Worm (Caenorhabditis elegans): Measurements from ENCODE around the gene trmt-10C.2.

trmt-10C.2 gene

DNA sequence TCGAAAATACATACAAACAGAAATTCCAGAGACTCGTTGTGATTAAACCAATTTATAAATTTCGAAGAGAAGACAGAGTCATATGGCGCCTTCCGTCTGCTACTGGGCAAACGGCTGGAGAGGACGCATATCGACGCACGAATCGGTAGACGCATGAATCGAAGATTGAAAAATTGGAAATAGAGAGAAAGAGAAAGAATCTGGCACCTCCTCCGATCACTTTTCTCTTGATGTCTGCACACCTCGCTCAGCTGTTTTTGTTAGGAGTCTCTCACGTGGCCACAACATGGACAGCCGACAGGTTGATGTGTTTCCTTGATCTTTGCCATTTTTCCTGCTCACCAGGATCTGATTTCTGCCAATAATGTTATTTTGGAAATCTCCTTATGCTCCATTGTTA, 14.0 kb downstream of the trmt-10C.2 start:
- TF ChIP-seq mab-5 (tag; optimal IDR thresholded peaks at IDR 0.05), result peak; percentile 8
- TF ChIP-seq nhr-25 (tag; optimal IDR thresholded peaks at IDR 0.05), result peak; percentile 34
- TF ChIP-seq aly-2 (tag; optimal IDR thresholded peaks at IDR 0.05), result no peak
- peak in 1 of 2 experiments; percentile 23 for TF ChIP-seq lsy-2 (tag; optimal IDR thresholded peaks at IDR 0.05)
- peak; percentile 74 for TF ChIP-seq nhr-129 (tag; optimal IDR thresholded peaks at IDR 0.05)
- TF ChIP-seq skn-1 (tag; optimal IDR thresholded peaks at IDR 0.05), result no peak
- TF ChIP-seq sma-9 (GFP tag; optimal IDR thresholded peaks at IDR 0.05), result peak; percentile 83
- TF ChIP-seq sma-9 (tag; optimal IDR thresholded peaks at IDR 0.05), result no peak
- peak in 1 of 2 experiments; percentile 1 for TF ChIP-seq mdl-1 (tag; optimal IDR thresholded peaks at IDR 0.05)
- TF ChIP-seq gmeb-1 (tag; optimal IDR thresholded peaks at IDR 0.05), result no peak
- TF ChIP-seq blmp-1 (tag; optimal IDR thresholded peaks at IDR 0.05; ENCODE audit: insufficient read depth), result peak; percentile 31
- no peak for TF ChIP-seq elt-3 (tag; optimal IDR thresholded peaks at IDR 0.05)
- peak; percentile 50 for TF ChIP-seq sem-4 (tag; optimal IDR thresholded peaks at IDR 0.05)
- TF ChIP-seq C34F6.9 (tag; optimal IDR thresholded peaks at IDR 0.05), result peak; percentile 47
- peak; percentile 30 for TF ChIP-seq F13H6.1 (tag; optimal IDR thresholded peaks at IDR 0.05)
- no peak for TF ChIP-seq nhr-21 (tag; optimal IDR thresholded peaks at IDR 0.05)

DNA sequence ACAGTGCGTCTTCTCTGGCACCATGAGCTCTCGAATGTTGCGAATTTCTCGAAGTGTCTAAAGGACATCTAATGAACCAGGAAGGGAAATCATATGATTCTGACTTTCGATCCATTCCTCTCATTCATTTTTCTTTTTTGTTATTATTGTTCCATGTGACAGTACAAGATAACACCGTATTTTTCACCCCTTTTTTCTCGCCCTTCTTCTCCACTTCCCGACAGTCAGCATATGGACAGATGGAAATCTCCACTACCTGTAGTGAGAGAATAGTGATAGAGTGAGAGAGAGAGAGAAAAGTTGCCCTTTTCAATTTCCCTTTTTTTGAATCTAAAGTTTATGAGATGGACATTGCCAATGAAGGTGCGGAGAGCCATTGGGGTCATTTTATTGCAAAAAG, 14.7 kb downstream of the trmt-10C.2 start:
- TF ChIP-seq mdl-1 (tag; optimal IDR thresholded peaks at IDR 0.05), result peak in 1 of 2 experiments; percentile 24
- TF ChIP-seq lin-11 (tag; optimal IDR thresholded peaks at IDR 0.05), result no peak
- TF ChIP-seq peb-1 (tag; optimal IDR thresholded peaks at IDR 0.05), result no peak
- TF ChIP-seq lsy-2 (tag; optimal IDR thresholded peaks at IDR 0.05), result peak in 1 of 2 experiments; percentile 35
- no peak for TF ChIP-seq mab-5 (tag; optimal IDR thresholded peaks at IDR 0.05)
- TF ChIP-seq fos-1 (tag; optimal IDR thresholded peaks at IDR 0.05), result no peak
- TF ChIP-seq sma-3 (GFP tag; optimal IDR thresholded peaks at IDR 0.05), result peak; percentile 16
- no peak for TF ChIP-seq ztf-4 (tag; optimal IDR thresholded peaks at IDR 0.05)
- no peak for TF ChIP-seq gmeb-1 (tag; optimal IDR thresholded peaks at IDR 0.05)
- no peak for TF ChIP-seq mbf-1 (tag; optimal IDR thresholded peaks at IDR 0.05)
- no peak for TF ChIP-seq nhr-6 (tag; optimal IDR thresholded peaks at IDR 0.05)
- no peak for TF ChIP-seq ceh-82 (tag; optimal IDR thresholded peaks at IDR 0.05)
- TF ChIP-seq blmp-1 (tag; optimal IDR thresholded peaks at IDR 0.05; ENCODE audit: insufficient read depth), result peak; percentile 89
- no peak for TF ChIP-seq zag-1 (tag; optimal IDR thresholded peaks at IDR 0.05)
- no peak for TF ChIP-seq nhr-11 (tag; optimal IDR thresholded peaks at IDR 0.05)
- TF ChIP-seq nhr-77 (tag; optimal IDR thresholded peaks at IDR 0.05), result no peak
- no peak for TF ChIP-seq nhr-12 (tag; optimal IDR thresholded peaks at IDR 0.05)
- peak; percentile 41 for TF ChIP-seq nhr-21 (tag; optimal IDR thresholded peaks at IDR 0.05)
- no peak for TF ChIP-seq nhr-10 (tag; optimal IDR thresholded peaks at IDR 0.05)
- TF ChIP-seq nhr-129 (tag; optimal IDR thresholded peaks at IDR 0.05), result peak; percentile 73
- TF ChIP-seq R02D3.7 (tag; optimal IDR thresholded peaks at IDR 0.05), result no peak
- no peak for TF ChIP-seq lin-13 (GFP tag; optimal IDR thresholded peaks at IDR 0.05)
- no peak for TF ChIP-seq elt-1 (tag; optimal IDR thresholded peaks at IDR 0.05)
- no peak for TF ChIP-seq unc-39 (tag; optimal IDR thresholded peaks at IDR 0.05)
- TF ChIP-seq alr-1 (tag; optimal IDR thresholded peaks at IDR 0.05), result no peak
- no peak for TF ChIP-seq nhr-237 (tag; optimal IDR thresholded peaks at IDR 0.05)
- no peak for TF ChIP-seq crh-2 (tag; optimal IDR thresholded peaks at IDR 0.05)
- TF ChIP-seq unc-62 (GFP tag; optimal IDR thresholded peaks at IDR 0.05), result no peak
- TF ChIP-seq nhr-23 (tag; optimal IDR thresholded peaks at IDR 0.05), result no peak
- TF ChIP-seq sma-9 (GFP tag; optimal IDR thresholded peaks at IDR 0.05), result peak; percentile 73
- TF ChIP-seq sma-9 (tag; optimal IDR thresholded peaks at IDR 0.05), result no peak
- TF ChIP-seq dmd-4 (tag; optimal IDR thresholded peaks at IDR 0.05), result no peak
- TF ChIP-seq skn-1 (tag; optimal IDR thresholded peaks at IDR 0.05), result no peak
- TF ChIP-seq ztf-1 (GFP tag; conservative IDR thresholded peaks at IDR 0.05), result no peak
- no peak for TF ChIP-seq F13H6.1 (tag; optimal IDR thresholded peaks at IDR 0.05)
- TF ChIP-seq C34F6.9 (tag; optimal IDR thresholded peaks at IDR 0.05), result no peak
- peak; percentile 24 for TF ChIP-seq egl-27 (tag; optimal IDR thresholded peaks at IDR 0.05)
- TF ChIP-seq ama-1 (optimal IDR thresholded peaks at IDR 0.05), result no peak
- TF ChIP-seq nhr-25 (tag; optimal IDR thresholded peaks at IDR 0.05), result peak; percentile 42
- no peak for TF ChIP-seq unc-55 (GFP tag; optimal IDR thresholded peaks at IDR 0.05)
- TF ChIP-seq Y55F3AM.14 (GFP tag; optimal IDR thresholded peaks at IDR 0.05), result no peak
- no peak for TF ChIP-seq ZK546.5 (tag; optimal IDR thresholded peaks at IDR 0.05)
- TF ChIP-seq aly-2 (tag; optimal IDR thresholded peaks at IDR 0.05), result no peak
- no peak for TF ChIP-seq ztf-11 (tag; optimal IDR thresholded peaks at IDR 0.05)
- no peak for TF ChIP-seq ceh-16 (tag; optimal IDR thresholded peaks at IDR 0.05)
- no peak for TF ChIP-seq snpc-4 (tag; optimal IDR thresholded peaks at IDR 0.05)
- TF ChIP-seq lin-39 (tag; optimal IDR thresholded peaks at IDR 0.05), result no peak
- TF ChIP-seq sem-4 (tag; optimal IDR thresholded peaks at IDR 0.05), result no peak
- TF ChIP-seq elt-3 (tag; optimal IDR thresholded peaks at IDR 0.05), result no peak
